Worm (Caenorhabditis elegans) whole organism, L4 larva: ENCODE results near the gene clc-1.

ENCODE experiments used
- F10B5.3 ChIP-seq: sonication (generic microtip); optimal IDR thresholded peaks from 2 replicates; lab custom pipeline; 2016; ENCODE audit warnings: mild to moderate bottlenecking, missing genetic modification characterization, missing compliant biosample characterization
- F26F4.8 ChIP-seq: fragments of 200-800 bp; sonication (Bioruptor generic); conservative IDR thresholded peaks from 2 replicates; pipeline ENCODE4 v1.3.6; 2022; ENCODE audit warnings: missing genetic modification characterization, missing compliant biosample characterization
- F37D6.2 ChIP-seq: sonication (generic microtip); optimal IDR thresholded peaks from 2 replicates; lab custom pipeline; 2016; ENCODE audit warnings: mild to moderate bottlenecking, missing genetic modification characterization, missing compliant biosample characterization
- F49E8.2 ChIP-seq: sonication (generic microtip); optimal IDR thresholded peaks from 2 replicates; lab custom pipeline; 2016; ENCODE audit warnings: missing compliant biosample characterization, mild to moderate bottlenecking, missing genetic modification characterization, borderline replicate concordance
- R02D3.7 ChIP-seq: fragments of 150-350 bp; sonication (generic microtip); optimal IDR thresholded peaks from 3 replicates; lab custom pipeline; 2014; ENCODE audit warnings: missing biosample characterization, missing genetic modification characterization
- T26A8.4 ChIP-seq: fragments of 200-800 bp; sonication (Bioruptor generic); IDR thresholded peaks from 2 replicates; pipeline ENCODE4 v1.3.6; 2022; ENCODE audit warnings: missing genetic modification characterization, missing compliant biosample characterization
- aha-1 ChIP-seq: fragments of 150-350 bp; peaks from one replicate; lab custom pipeline; 2014; ENCODE audit warnings: missing biosample characterization, missing genetic modification characterization
- ama-1 ChIP-seq: fragments of 150-350 bp; optimal IDR thresholded peaks from 2 replicates; lab custom pipeline; 2014; ENCODE audit warnings: inconsistent platforms, mixed read lengths
- attf-4 ChIP-seq: sonication (generic microtip); optimal IDR thresholded peaks from 3 replicates; lab custom pipeline; 2017; ENCODE audit warnings: missing biosample characterization, missing genetic modification characterization
- ceh-20 ChIP-seq: fragments of 200-800 bp; sonication (Bioruptor generic); IDR thresholded peaks from 2 replicates; pipeline ENCODE4 v1.3.6; 2022; ENCODE audit warnings: missing genetic modification reagents, missing genetic modification characterization, missing compliant biosample characterization
- ceh-28 ChIP-seq: fragments of 150-350 bp; optimal IDR thresholded peaks from 2 replicates; lab custom pipeline; 2014; ENCODE audit warnings: missing biosample characterization, missing genetic modification reagents, missing genetic modification characterization
- ceh-82 ChIP-seq: sonication (generic microtip); optimal IDR thresholded peaks from 2 replicates; lab custom pipeline; 2017; ENCODE audit warnings: missing biosample characterization, missing genetic modification characterization
- cey-2 ChIP-seq: sonication (generic microtip); optimal IDR thresholded peaks from 3 replicates; lab custom pipeline; 2017; ENCODE audit warnings: missing genetic modification characterization, mild to moderate bottlenecking, missing compliant biosample characterization, antibody characterized with exemption, borderline replicate concordance; ENCODE audit not compliant: insufficient read depth
- daf-19 ChIP-seq: fragments of 200-800 bp; sonication (Bioruptor generic); conservative IDR thresholded peaks from 2 replicates; pipeline ENCODE4 v1.3.6; 2022; ENCODE audit warnings: missing genetic modification characterization, missing compliant biosample characterization
- daf-8 ChIP-seq: fragments of 200-800 bp; sonication (Bioruptor generic); IDR thresholded peaks from 2 replicates; pipeline ENCODE4 v1.3.6; 2022; ENCODE audit warnings: missing genetic modification characterization, missing compliant biosample characterization
- egl-43 ChIP-seq: fragments of 200-800 bp; sonication (Bioruptor generic); IDR thresholded peaks from 2 replicates; pipeline ENCODE4 v1.3.6; 2022; ENCODE audit warnings: missing genetic modification reagents, missing genetic modification characterization, missing compliant biosample characterization
- gei-8 ChIP-seq: fragments of 200-800 bp; sonication (Bioruptor generic); optimal IDR thresholded peaks from 2 replicates; lab custom pipeline; 2018; ENCODE audit warnings: mild to moderate bottlenecking, missing genetic modification characterization, missing compliant biosample characterization
- hlh-11 ChIP-seq: fragments of 200-800 bp; sonication (Bioruptor generic); optimal IDR thresholded peaks from 2 replicates; lab custom pipeline; 2018; ENCODE audit warnings: mild to moderate bottlenecking, missing genetic modification characterization, missing compliant biosample characterization
- hlh-30 ChIP-seq: sonication (generic microtip); optimal IDR thresholded peaks from 2 replicates; lab custom pipeline; 2017; ENCODE audit warnings: antibody characterized with exemption, mild to moderate bottlenecking, missing genetic modification characterization, missing compliant biosample characterization; ENCODE audit not compliant: insufficient read depth
- lin-1 ChIP-seq: fragments of 200-800 bp; sonication (Bioruptor generic); IDR thresholded peaks from 2 replicates; pipeline ENCODE4 v1.3.6; 2022; ENCODE audit warnings: missing genetic modification reagents, missing genetic modification characterization, missing compliant biosample characterization
- lin-13 ChIP-seq: fragments of 150-350 bp; optimal IDR thresholded peaks from 2 replicates; lab custom pipeline; 2014; ENCODE audit warnings: missing biosample characterization, missing genetic modification reagents, missing genetic modification characterization
- lin-29 ChIP-seq: fragments of 200-800 bp; sonication (Bioruptor generic); IDR thresholded peaks from 2 replicates; pipeline ENCODE4 v1.3.6; 2022; ENCODE audit warnings: missing genetic modification reagents, missing genetic modification characterization, missing compliant biosample characterization
- mep-1 ChIP-seq: fragments of 150-350 bp; sonication (generic microtip); optimal IDR thresholded peaks from 3 replicates; lab custom pipeline; 2014; ENCODE audit warnings: missing biosample characterization, missing genetic modification characterization
- mxl-2 ChIP-seq: fragments of 200-800 bp; sonication (Bioruptor generic); conservative IDR thresholded peaks from 2 replicates; pipeline ENCODE4 v1.3.6; 2022; ENCODE audit warnings: missing genetic modification reagents, missing genetic modification characterization, missing compliant biosample characterization
- mxl-3 ChIP-seq: fragments of 200-800 bp; sonication (Bioruptor generic); optimal IDR thresholded peaks from 2 replicates; lab custom pipeline; 2018; ENCODE audit warnings: mild to moderate bottlenecking, missing genetic modification characterization, missing compliant biosample characterization
- nhr-102 ChIP-seq: sonication (generic microtip); optimal IDR thresholded peaks from 2 replicates; lab custom pipeline; 2016; ENCODE audit warnings: mild to moderate bottlenecking, missing genetic modification characterization, moderate library complexity, missing compliant biosample characterization
- nhr-111 ChIP-seq: fragments of 200-800 bp; sonication (Bioruptor generic); optimal IDR thresholded peaks from 2 replicates; lab custom pipeline; 2018; ENCODE audit warnings: mild to moderate bottlenecking, missing genetic modification characterization, missing compliant biosample characterization
- nhr-237 ChIP-seq: sonication (generic microtip); optimal IDR thresholded peaks from 2 replicates; lab custom pipeline; 2017; ENCODE audit warnings: missing biosample characterization, missing genetic modification characterization
- nhr-28 ChIP-seq: fragments of 150-350 bp; optimal IDR thresholded peaks from 2 replicates; lab custom pipeline; 2014; ENCODE audit warnings: missing biosample characterization, missing genetic modification characterization
- nhr-41 ChIP-seq: fragments of 200-800 bp; sonication (Bioruptor generic); IDR thresholded peaks from 2 replicates; pipeline ENCODE4 v1.3.6; 2022; ENCODE audit warnings: missing genetic modification reagents, missing genetic modification characterization, missing compliant biosample characterization
- nhr-77 ChIP-seq: fragments of 150-350 bp; optimal IDR thresholded peaks from 2 replicates; lab custom pipeline; 2014; ENCODE audit warnings: missing biosample characterization, missing genetic modification characterization
- saeg-2 ChIP-seq: fragments of 200-800 bp; sonication (Bioruptor generic); IDR thresholded peaks from 2 replicates; pipeline ENCODE4 v1.3.6; 2022; ENCODE audit warnings: missing genetic modification reagents, missing genetic modification characterization, missing compliant biosample characterization
- sdz-12 ChIP-seq: fragments of 200-800 bp; sonication (Bioruptor generic); optimal IDR thresholded peaks from 2 replicates; lab custom pipeline; 2018; ENCODE audit warnings: mild to moderate bottlenecking, missing genetic modification characterization, missing compliant biosample characterization
- skn-1 ChIP-seq: fragments of 150-350 bp; optimal IDR thresholded peaks from 2 replicates; lab custom pipeline; 2014; ENCODE audit warnings: missing biosample characterization, missing genetic modification characterization
- snpc-1.2 ChIP-seq: fragments of 200-800 bp; sonication (Bioruptor generic); IDR thresholded peaks from 2 replicates; pipeline ENCODE4 v1.3.6; 2022; ENCODE audit warnings: missing genetic modification reagents, missing genetic modification characterization, missing compliant biosample characterization
- spr-1 ChIP-seq: sonication (generic microtip); optimal IDR thresholded peaks from 2 replicates; lab custom pipeline; 2016; ENCODE audit warnings: mild to moderate bottlenecking, missing genetic modification characterization, missing compliant biosample characterization
- tra-1 ChIP-seq: fragments of 200-800 bp; sonication (Bioruptor generic); IDR thresholded peaks from 2 replicates; pipeline ENCODE4 v1.3.6; 2022; ENCODE audit warnings: missing genetic modification reagents, missing genetic modification characterization, missing compliant biosample characterization
- unc-62 ChIP-seq, 3 experiments: fragments of 150-350 bp in 1 of 3; sonication (generic microtip); optimal IDR thresholded peaks in 2 of 3; peaks in 1 of 3; 1 replicate in 1 of 3; 2 replicates in 2 of 3; lab custom pipeline; 2014 to 2017; ENCODE audit warnings: missing biosample characterization in 3 of 3, missing genetic modification characterization in 3 of 3, missing genetic modification reagents in 3 of 3, missing genotype in 1 of 3
- vab-7 ChIP-seq: fragments of 200-800 bp; sonication (Bioruptor generic); IDR thresholded peaks from 2 replicates; pipeline ENCODE4 v1.3.6; 2022; ENCODE audit warnings: missing genetic modification reagents, missing genetic modification characterization, missing compliant biosample characterization
- zag-1 ChIP-seq: fragments of 150-350 bp; optimal IDR thresholded peaks from 2 replicates; lab custom pipeline; 2014; ENCODE audit warnings: missing biosample characterization, missing genetic modification characterization
- zfp-2 ChIP-seq: sonication (generic microtip); optimal IDR thresholded peaks from 2 replicates; lab custom pipeline; 2016; ENCODE audit warnings: mild to moderate bottlenecking, missing genetic modification characterization, missing compliant biosample characterization
- ztf-7 ChIP-seq: fragments of 150-350 bp; optimal IDR thresholded peaks from 2 replicates; lab custom pipeline; 2014; ENCODE audit warnings: missing biosample characterization, missing genetic modification characterization

The clc-1 gene

ce11 chrX:11014394-11015280, 32.6 kb upstream of the clc-1 start:
- TF ChIP-seq F37D6.2 (tag; lab: Kevin White, UChicago), result no peak
- TF ChIP-seq sdz-12, result no peak
- TF ChIP-seq lin-29 (GFP tag; lab: Robert Waterston, UW), result no peak
- TF ChIP-seq egl-43 (GFP tag; lab: Robert Waterston, UW), result no peak
- TF ChIP-seq nhr-102 (tag; lab: Kevin White, UChicago), result no peak
- TF ChIP-seq hlh-30 (tag; lab: Kevin White, UChicago), result peak; percentile 47
- TF ChIP-seq attf-4 (tag; lab: Kevin White, UChicago), result no peak
- TF ChIP-seq mxl-3, result peak; percentile 48
- TF ChIP-seq lin-1 (GFP tag; lab: Robert Waterston, UW), result no peak
- no peak for TF ChIP-seq gei-8
- TF ChIP-seq cey-2 (tag; lab: Kevin White, UChicago), result no peak
- TF ChIP-seq snpc-1.2, result no peak
- no peak for TF ChIP-seq vab-7 (GFP tag; lab: Robert Waterston, UW)
- TF ChIP-seq spr-1 (tag; lab: Kevin White, UChicago), result no peak
- peak; percentile 41 for TF ChIP-seq aha-1 (tag; lab: Kevin White, UChicago)
- TF ChIP-seq hlh-11 (tag; lab: Kevin White, UChicago), result peak; percentile 42
- TF ChIP-seq unc-62 (GFP tag; optimal IDR thresholded peaks at IDR 0.05 in 1 of 2; lab: Kevin White, UChicago), result peak in 1 of 2 experiments; percentile 91
- TF ChIP-seq unc-62 (tag; optimal IDR thresholded peaks at IDR 0.05; lab: Kevin White, UChicago), result no peak
- TF ChIP-seq daf-19, result no peak
- no peak for TF ChIP-seq ama-1 (lab: Kevin White, UChicago)
- no peak for TF ChIP-seq nhr-111
- TF ChIP-seq nhr-28 (tag; lab: Kevin White, UChicago), result peak; percentile 49

- TF ChIP-seq R02D3.7 (tag; lab: Kevin White, UChicago), result no peak
- no peak for TF ChIP-seq mep-1
- TF ChIP-seq sdz-12, result no peak
- TF ChIP-seq lin-29 (GFP tag; lab: Robert Waterston, UW), result no peak
- TF ChIP-seq F10B5.3 (tag; lab: Kevin White, UChicago), result no peak
- no peak for TF ChIP-seq daf-19
- TF ChIP-seq nhr-41 (GFP tag; lab: Robert Waterston, UW), result no peak
- TF ChIP-seq lin-13 (GFP tag; lab: Kevin White, UChicago), result no peak
- no peak for TF ChIP-seq nhr-237 (tag; lab: Kevin White, UChicago)
- no peak for TF ChIP-seq mxl-2 (GFP tag; lab: Robert Waterston, UW)
- no peak for TF ChIP-seq tra-1 (GFP tag; lab: Robert Waterston, UW)
- no peak for TF ChIP-seq cey-2 (tag; lab: Kevin White, UChicago)
- TF ChIP-seq, all 104 proteins: peak for 0
These were observed 31.1 kb upstream of the clc-1 start, which contains the start of gene egl-15 for ce11 chrX:11016100-11016499. Gene egl-15 (plus strand): TSS chrX:11016400.

ce11 chrX:11028617-11029016, 18.6 kb upstream of the clc-1 start, which contains the start of gene ldb-1:
Gene ldb-1 (plus strand): TSS chrX:11028917.
- TF ChIP-seq zag-1 (no peak), F26F4.8 (GFP tag; lab: Robert Waterston, UW) (no peak), sdz-12 (no peak)

- TF ChIP-seq T26A8.4 (GFP tag; lab: Robert Waterston, UW) (peak; percentile 67; the same call in 1 of the 2 replicates), nhr-77 (no peak), nhr-237 (tag; lab: Kevin White, UChicago) (peak; percentile 40), vab-7 (GFP tag; lab: Robert Waterston, UW) (0 out of 2 replicates have a peak, but pooled peaks have one; percentile 43), ztf-7 (peak; percentile 28), daf-8 (GFP tag; lab: Robert Waterston, UW) (no peak), zfp-2 (tag; lab: Kevin White, UChicago) (peak; percentile 38), mep-1 (peak; percentile 92), ceh-28 (tag; lab: Kevin White, UChicago) (peak; percentile 48), nhr-111 (no peak), skn-1 (tag; lab: Kevin White, UChicago) (no peak), ceh-82 (tag; lab: Kevin White, UChicago) (no peak), F49E8.2 (tag; lab: Kevin White, UChicago) (no peak), ceh-20 (GFP tag; lab: Robert Waterston, UW) (peak; percentile 74; the same call in 1 of the 2 replicates), hlh-30 (tag; lab: Kevin White, UChicago) (peak; percentile 61), saeg-2 (GFP tag; lab: Robert Waterston, UW) (0 out of 2 replicates have a peak, but pooled peaks have one; percentile 55), F26F4.8 (GFP tag; lab: Robert Waterston, UW) (no peak)
These were observed 16.1 kb upstream of the clc-1 start for ce11 chrX:11031047-11031695.
